Worm (Caenorhabditis elegans): ENCODE measurements around the gene xbx-5.

Gene xbx-5

ce11 chrIII:3764043-3764442 lies 40.2 kb downstream of the xbx-5 start:
- TF ChIP-seq blmp-1 (tag; optimal IDR thresholded peaks at IDR 0.05; ENCODE audit: insufficient read depth) (no peak), fos-1 (tag; optimal IDR thresholded peaks at IDR 0.05) (peak; percentile 87), lin-11 (tag; optimal IDR thresholded peaks at IDR 0.05) (no peak)

ce11 chrIII:3759312-3759711 lies 45.0 kb downstream of the xbx-5 start, which contains the start of gene arcp-1:
Gene arcp-1, minus strand, starts transcription at chrIII:3759412.
- TF ChIP-seq Y55F3AM.14 (GFP tag; optimal IDR thresholded peaks at IDR 0.05): no peak
- TF ChIP-seq unc-39 (tag; optimal IDR thresholded peaks at IDR 0.05): no peak
- TF ChIP-seq aly-2 (tag; optimal IDR thresholded peaks at IDR 0.05): no peak
- no peak for TF ChIP-seq mbf-1 (tag; optimal IDR thresholded peaks at IDR 0.05)
